Worm (Caenorhabditis elegans) whole organism, L2 larva: ENCODE results near the gene natc-2.

Experiments
- C34F6.9 ChIP-seq: fragments of 150-350 bp; optimal IDR thresholded peaks from 2 replicates; lab custom pipeline; 2014; ENCODE audit warnings: missing biosample characterization, missing genetic modification characterization
- F13H6.1 ChIP-seq: sonication (generic microtip); optimal IDR thresholded peaks from 2 replicates; lab custom pipeline; 2016; ENCODE audit warnings: missing genetic modification characterization, missing compliant biosample characterization
- Y55F3AM.14 ChIP-seq: fragments of 200-800 bp; sonication (Bioruptor generic); optimal IDR thresholded peaks from 2 replicates; lab custom pipeline; 2018; ENCODE audit warnings: mild to moderate bottlenecking, missing genetic modification characterization, missing compliant biosample characterization
- alr-1 ChIP-seq: fragments of 150-350 bp; optimal IDR thresholded peaks from 2 replicates; lab custom pipeline; 2014; ENCODE audit warnings: missing biosample characterization, missing genetic modification characterization
- aly-2 ChIP-seq: fragments of 150-350 bp; optimal IDR thresholded peaks from 2 replicates; lab custom pipeline; 2014; ENCODE audit warnings: missing biosample characterization, missing genetic modification characterization
- ama-1 ChIP-seq: fragments of 150-350 bp; optimal IDR thresholded peaks from 2 replicates; lab custom pipeline; 2018; ENCODE audit warnings: inconsistent platforms
- blmp-1 ChIP-seq: sonication (generic microtip); optimal IDR thresholded peaks from 2 replicates; lab custom pipeline; 2017; ENCODE audit warnings: missing genetic modification characterization, mild to moderate bottlenecking, missing compliant biosample characterization, antibody characterized with exemption, moderate library complexity; ENCODE audit not compliant: insufficient read depth
- ceh-16 ChIP-seq: fragments of 150-350 bp; optimal IDR thresholded peaks from 2 replicates; lab custom pipeline; 2014; ENCODE audit warnings: missing biosample characterization, missing genetic modification characterization
- crh-2 ChIP-seq: sonication (generic microtip); optimal IDR thresholded peaks from 2 replicates; lab custom pipeline; 2017; ENCODE audit warnings: missing biosample characterization, missing genetic modification characterization
- egl-27 ChIP-seq: sonication (generic microtip); optimal IDR thresholded peaks from 3 replicates; lab custom pipeline; 2017; ENCODE audit warnings: missing biosample characterization, missing genetic modification reagents, missing genetic modification characterization
- elt-3 ChIP-seq: sonication (generic microtip); optimal IDR thresholded peaks from 2 replicates; lab custom pipeline; 2017; ENCODE audit warnings: missing biosample characterization, missing genetic modification characterization
- gmeb-1 ChIP-seq: fragments of 150-350 bp; optimal IDR thresholded peaks from 2 replicates; lab custom pipeline; 2014; ENCODE audit warnings: missing biosample characterization, missing genetic modification characterization
- lin-39 ChIP-seq: fragments of 150-350 bp; optimal IDR thresholded peaks from 2 replicates; lab custom pipeline; 2014; ENCODE audit warnings: missing biosample characterization, missing genetic modification reagents, missing genetic modification characterization
- lsy-2 ChIP-seq, 2 experiments: fragments of 150-350 bp in 1 of 2; sonication (generic microtip) in 1 of 2; optimal IDR thresholded peaks; 2 replicates each; lab custom pipeline; 2014 to 2017; ENCODE audit warnings: missing biosample characterization in 2 of 2, missing genetic modification characterization in 2 of 2
- mab-5 ChIP-seq: fragments of 150-350 bp; optimal IDR thresholded peaks from 2 replicates; lab custom pipeline; 2014; ENCODE audit warnings: missing biosample characterization, missing genetic modification characterization
- mdl-1 ChIP-seq, 2 experiments: fragments of 150-350 bp in 1 of 2; sonication (generic microtip) in 1 of 2; optimal IDR thresholded peaks; 2 replicates each; lab custom pipeline; 2017; ENCODE audit warnings: missing biosample characterization in 2 of 2, missing genetic modification characterization in 2 of 2
- nhr-11 ChIP-seq: fragments of 150-350 bp; optimal IDR thresholded peaks from 2 replicates; lab custom pipeline; 2014; ENCODE audit warnings: missing biosample characterization, missing genetic modification characterization
- nhr-129 ChIP-seq: fragments of 150-350 bp; optimal IDR thresholded peaks from 2 replicates; lab custom pipeline; 2014; ENCODE audit warnings: missing biosample characterization, missing genetic modification characterization
- nhr-21 ChIP-seq: fragments of 150-350 bp; optimal IDR thresholded peaks from 2 replicates; lab custom pipeline; 2014; ENCODE audit warnings: missing biosample characterization, missing genetic modification characterization
- nhr-23 ChIP-seq: fragments of 150-350 bp; optimal IDR thresholded peaks from 2 replicates; lab custom pipeline; 2014; ENCODE audit warnings: missing biosample characterization, missing genetic modification reagents, missing genetic modification characterization
- nhr-237 ChIP-seq: fragments of 150-350 bp; optimal IDR thresholded peaks from 2 replicates; lab custom pipeline; 2014; ENCODE audit warnings: missing biosample characterization, missing genetic modification characterization
- nhr-25 ChIP-seq: fragments of 150-350 bp; sonication (generic microtip); optimal IDR thresholded peaks from 3 replicates; lab custom pipeline; 2014; ENCODE audit warnings: missing biosample characterization, missing genetic modification characterization
- nhr-77 ChIP-seq: fragments of 150-350 bp; optimal IDR thresholded peaks from 2 replicates; lab custom pipeline; 2014; ENCODE audit warnings: missing biosample characterization, missing genetic modification characterization
- skn-1 ChIP-seq: sonication (generic microtip); optimal IDR thresholded peaks from 2 replicates; lab custom pipeline; 2017; ENCODE audit warnings: missing biosample characterization, missing genetic modification characterization
- sma-3 ChIP-seq: sonication (generic microtip); optimal IDR thresholded peaks from 2 replicates; lab custom pipeline; 2016; ENCODE audit warnings: missing genetic modification reagents, missing genetic modification characterization, missing compliant biosample characterization
- sma-9 ChIP-seq, 2 experiments: fragments of 150-350 bp in 1 of 2; sonication (generic microtip) in 1 of 2; optimal IDR thresholded peaks; 2 replicates each; lab custom pipeline; 2014 to 2016; ENCODE audit warnings: missing genetic modification characterization in 2 of 2, mild to moderate bottlenecking in 1 of 2, missing biosample characterization in 1 of 2, missing compliant biosample characterization in 1 of 2, missing genetic modification reagents in 1 of 2, moderate library complexity in 1 of 2
- snpc-4 ChIP-seq: fragments of 150-350 bp; optimal IDR thresholded peaks from 2 replicates; lab custom pipeline; 2014; ENCODE audit warnings: missing biosample characterization, missing genetic modification characterization
- unc-39 ChIP-seq: fragments of 150-350 bp; optimal IDR thresholded peaks from 2 replicates; lab custom pipeline; 2014; ENCODE audit warnings: missing biosample characterization, missing genetic modification characterization
- unc-62 ChIP-seq: fragments of 150-350 bp; optimal IDR thresholded peaks from 2 replicates; lab custom pipeline; 2014; ENCODE audit warnings: missing biosample characterization, missing genetic modification reagents, missing genetic modification characterization
- ztf-1 ChIP-seq: fragments of 200-800 bp; sonication (Bioruptor generic); conservative IDR thresholded peaks from 2 replicates; pipeline ENCODE4 v1.3.6; 2022; ENCODE audit warnings: missing genetic modification characterization, missing compliant biosample characterization
- ztf-11 ChIP-seq: sonication (generic microtip); optimal IDR thresholded peaks from 2 replicates; lab custom pipeline; 2017; ENCODE audit warnings: missing biosample characterization, missing genetic modification characterization
- ztf-4 ChIP-seq: fragments of 150-350 bp; optimal IDR thresholded peaks from 2 replicates; lab custom pipeline; 2014; ENCODE audit warnings: missing biosample characterization, missing genetic modification characterization

natc-2 gene

DNA sequence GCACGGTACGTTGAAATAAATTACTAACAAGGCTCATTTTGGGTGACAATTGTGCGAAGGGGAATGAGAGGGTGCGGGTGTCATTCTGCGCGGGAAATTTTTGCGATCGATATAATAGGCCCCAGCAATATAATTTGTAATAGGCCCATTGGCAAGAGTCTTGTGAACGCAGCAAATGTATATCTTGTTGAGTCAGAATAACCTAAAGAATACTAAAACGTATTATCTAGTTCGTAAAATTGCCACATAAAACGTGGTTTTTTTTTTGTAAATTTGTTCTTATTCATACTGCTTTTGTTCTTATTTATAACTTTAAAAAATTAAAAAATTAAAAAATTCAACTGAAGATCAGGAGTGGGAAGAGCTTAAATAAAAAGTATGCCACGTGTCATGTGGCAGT is 34.5 kb upstream of the natc-2 start, which contains the start of gene C52A10.3:
Gene C52A10.3 (minus strand): TSS at position 101 of the 400 bp plus-strand sequence.
- no peak for TF ChIP-seq gmeb-1 (tag; lab: Kevin White, UChicago)

DNA sequence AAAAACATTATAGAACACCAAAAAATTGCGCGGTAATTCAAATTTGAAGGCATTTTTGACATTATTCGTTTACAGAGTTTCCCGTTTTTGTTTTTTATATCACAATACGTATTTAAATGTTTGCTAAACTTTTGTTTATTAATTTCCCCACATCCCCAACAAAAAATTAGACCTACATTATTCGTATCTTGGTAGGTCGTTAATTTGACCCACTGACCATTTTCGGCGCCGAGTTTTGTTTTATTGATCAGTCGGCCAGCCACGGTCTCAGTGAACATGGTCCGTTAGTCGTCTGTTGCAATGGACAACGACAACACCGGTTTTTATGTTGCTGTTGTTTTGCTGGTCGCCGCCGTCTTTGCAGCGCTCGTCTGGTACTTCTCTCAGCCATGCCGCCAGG is 34.0 kb upstream of the natc-2 start, which contains the start of gene B0238.15:
Gene B0238.15 (plus strand): TSS at position 301 of the 400 bp plus-strand sequence.
- no peak for TF ChIP-seq ama-1
- no peak for TF ChIP-seq C34F6.9 (tag; lab: Kevin White, UChicago)
- no peak for TF ChIP-seq F13H6.1 (tag; lab: Kevin White, UChicago)

ce11 chrV:5243036-5243435 is 30.8 kb upstream of the natc-2 start, which contains the start of gene cest-35.1:
cest-35.1 (minus strand) TSS chrV:5243136.
- TF ChIP-seq blmp-1 (tag; lab: Kevin White, UChicago), result no peak
- no peak for TF ChIP-seq snpc-4 (tag; lab: Kevin White, UChicago)
- no peak for TF ChIP-seq sma-3 (GFP tag; lab: Kevin White, UChicago)
- no peak for TF ChIP-seq ceh-16
- no peak for TF ChIP-seq ztf-11 (tag; lab: Kevin White, UChicago)
- no peak for TF ChIP-seq skn-1 (tag; lab: Kevin White, UChicago)
- no peak for TF ChIP-seq ama-1
- no peak for TF ChIP-seq ztf-1 (GFP tag; lab: Robert Waterston, UW)

DNA sequence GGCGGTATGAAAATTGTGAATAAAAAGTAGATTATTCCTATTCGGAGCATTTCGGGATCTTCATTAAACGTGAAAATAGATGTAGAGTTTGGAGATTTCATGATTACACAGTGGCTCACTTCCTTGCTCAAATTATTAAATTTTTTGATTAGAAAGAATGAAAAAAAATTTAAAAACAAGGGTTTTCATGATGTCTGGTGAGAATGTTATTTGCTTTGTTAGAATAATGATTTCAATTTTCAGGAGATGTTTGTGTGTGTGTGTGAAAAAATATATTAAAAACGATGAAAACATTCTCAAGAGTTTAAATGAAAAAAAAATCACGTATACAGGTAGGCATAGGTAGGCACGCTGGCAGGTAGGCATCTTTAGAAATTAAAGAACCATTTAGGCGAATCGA is 21.9 kb upstream of the natc-2 start, which contains the start of gene srt-68:
Gene srt-68 (minus strand): TSS at position 101 of the 400 bp plus-strand sequence.
- TF ChIP-seq nhr-25 (tag; lab: Kevin White, UChicago) (no peak), aly-2 (tag; lab: Kevin White, UChicago) (no peak), nhr-237 (no peak), egl-27 (tag; lab: Kevin White, UChicago) (no peak), alr-1 (tag; lab: Kevin White, UChicago) (no peak), elt-3 (tag; lab: Kevin White, UChicago) (no peak), skn-1 (tag; lab: Kevin White, UChicago) (no peak), ceh-16 (no peak), snpc-4 (tag; lab: Kevin White, UChicago) (no peak), crh-2 (tag; lab: Kevin White, UChicago) (no peak), ama-1 (no peak), sma-9 (GFP tag; optimal IDR thresholded peaks at IDR 0.05; lab: Kevin White, UChicago) (no peak), sma-9 (tag; optimal IDR thresholded peaks at IDR 0.05; lab: Kevin White, UChicago) (no peak), nhr-23 (tag; lab: Kevin White, UChicago) (no peak), nhr-77 (tag; lab: Kevin White, UChicago) (no peak), blmp-1 (tag; lab: Kevin White, UChicago) (no peak), lsy-2 (tag; optimal IDR thresholded peaks at IDR 0.05; lab: Kevin White, UChicago) (no peak), ztf-4 (no peak), lin-39 (tag; lab: Kevin White, UChicago) (no peak)

ce11 chrV:5257358-5257757 is 16.5 kb upstream of the natc-2 start, which contains the start of gene srt-67:
srt-67 (minus strand) TSS chrV:5257458.
- TF ChIP-seq lin-39 (tag; lab: Kevin White, UChicago) (no peak), nhr-237 (no peak), mdl-1 (tag; optimal IDR thresholded peaks at IDR 0.05; lab: Kevin White, UChicago) (no peak), nhr-21 (tag; lab: Kevin White, UChicago) (no peak), egl-27 (tag; lab: Kevin White, UChicago) (no peak), nhr-11 (tag; lab: Kevin White, UChicago) (no peak), nhr-129 (tag; lab: Kevin White, UChicago) (no peak), nhr-25 (tag; lab: Kevin White, UChicago) (no peak), Y55F3AM.14 (no peak), lsy-2 (tag; optimal IDR thresholded peaks at IDR 0.05; lab: Kevin White, UChicago) (no peak), unc-62 (GFP tag; lab: Kevin White, UChicago) (no peak), nhr-77 (tag; lab: Kevin White, UChicago) (no peak), nhr-23 (tag; lab: Kevin White, UChicago) (no peak)

ce11 chrV:5259448-5259847 is 14.4 kb upstream of the natc-2 start, which contains the start of gene srt-70:
srt-70 (minus strand) TSS chrV:5259548.
- TF ChIP-seq mab-5 (tag; lab: Kevin White, UChicago) (no peak), unc-39 (tag; lab: Kevin White, UChicago) (no peak), unc-62 (GFP tag; lab: Kevin White, UChicago) (no peak)
- TF ChIP-seq, all 48 proteins: peak for 0
